Fruit fly (Drosophila melanogaster) whole organism, embryonic: ENCODE data around the gene brun.

Experiments
- Aef1 ChIP-seq: fragments of 200-800 bp; sonication (Bioruptor generic); IDR thresholded peaks from 3 replicates; pipeline ENCODE4 v1.3.6; 2022; ENCODE audit warnings: missing biosample characterization, missing genetic modification characterization
- CG10321 ChIP-seq: fragments of 200-800 bp; sonication (Bioruptor generic); IDR thresholded peaks from 2 replicates; pipeline ENCODE4 v1.3.6; 2022; ENCODE audit warnings: missing biosample characterization, missing genetic modification characterization
- CG12236 ChIP-seq: fragments of 200-800 bp; sonication (Bioruptor generic); optimal IDR thresholded peaks from 2 replicates; lab custom pipeline; 2016; ENCODE audit warnings: missing biosample characterization, missing genetic modification characterization
- CG12299 ChIP-seq: fragments of 200-800 bp; sonication (Bioruptor generic); optimal IDR thresholded peaks from 2 replicates; lab custom pipeline; 2018; ENCODE audit warnings: missing biosample characterization, mild to moderate bottlenecking, missing genetic modification characterization
- CG13287 ChIP-seq: fragments of 200-800 bp; sonication (Bioruptor generic); IDR thresholded peaks from 2 replicates; pipeline ENCODE4 v1.3.6; 2022; ENCODE audit warnings: missing biosample characterization, missing genetic modification characterization; ENCODE audit not compliant: partially characterized antibody
- CG1603 ChIP-seq: fragments of 200-800 bp; sonication (Bioruptor generic); optimal IDR thresholded peaks from 2 replicates; lab custom pipeline; 2019; ENCODE audit warnings: missing biosample characterization, mild to moderate bottlenecking, missing genetic modification characterization, moderate library complexity
- CG30020 ChIP-seq: fragments of 200-800 bp; optimal IDR thresholded peaks from 2 replicates; lab custom pipeline; 2019; ENCODE audit warnings: missing biosample characterization, mild to moderate bottlenecking, missing genetic modification characterization, moderate library complexity
- CG30403 ChIP-seq: fragments of 200-800 bp; sonication (Bioruptor generic); optimal IDR thresholded peaks from 3 replicates; lab custom pipeline; 2016; ENCODE audit warnings: missing biosample characterization, missing genetic modification characterization
- CG33213 ChIP-seq: fragments of 200-800 bp; sonication (Bioruptor generic); optimal IDR thresholded peaks from 3 replicates; lab custom pipeline; 2016; ENCODE audit warnings: missing biosample characterization, missing genetic modification characterization
- CG4820 ChIP-seq: fragments of 200-800 bp; sonication (Bioruptor generic); optimal IDR thresholded peaks from 3 replicates; lab custom pipeline; 2016; ENCODE audit warnings: missing biosample characterization, missing genetic modification characterization
- CG7987 ChIP-seq: fragments of 200-800 bp; sonication (Bioruptor generic); optimal IDR thresholded peaks from 2 replicates; lab custom pipeline; 2018; ENCODE audit warnings: missing biosample characterization, mild to moderate bottlenecking, missing genetic modification characterization, moderate library complexity
- CG8281 ChIP-seq: fragments of 200-800 bp; sonication (Bioruptor generic); optimal IDR thresholded peaks from 2 replicates; lab custom pipeline; 2018; ENCODE audit warnings: missing biosample characterization, mild to moderate bottlenecking, missing genetic modification characterization, moderate library complexity
- CG8388 ChIP-seq: fragments of 200-800 bp; sonication (Bioruptor generic); optimal IDR thresholded peaks from 2 replicates; lab custom pipeline; 2019; ENCODE audit warnings: missing biosample characterization, mild to moderate bottlenecking, missing genetic modification characterization, moderate library complexity
- CG9817 ChIP-seq: fragments of 200-800 bp; sonication (Bioruptor generic); optimal IDR thresholded peaks from 2 replicates; lab custom pipeline; 2018; ENCODE audit warnings: missing biosample characterization, mild to moderate bottlenecking, missing genetic modification characterization, moderate library complexity
- CoRest ChIP-seq: fragments of 200-800 bp; sonication (Bioruptor generic); optimal IDR thresholded peaks from 3 replicates; lab custom pipeline; 2018; ENCODE audit warnings: missing biosample characterization, mild to moderate bottlenecking, missing genetic modification characterization, moderate library complexity
- Doc3 ChIP-seq: fragments of 200-800 bp; sonication (Bioruptor generic); IDR thresholded peaks from 3 replicates; pipeline ENCODE4 v1.3.6; 2022; ENCODE audit warnings: missing biosample characterization, missing genetic modification characterization; ENCODE audit not compliant: partially characterized antibody
- Drgx ChIP-seq: fragments of 200-800 bp; sonication (Bioruptor generic); IDR thresholded peaks from 2 replicates; pipeline ENCODE4 v1.3.6; 2022; ENCODE audit warnings: missing biosample characterization, missing genetic modification characterization
- Ets97D ChIP-seq: fragments of 200-800 bp; sonication (Bioruptor generic); optimal IDR thresholded peaks from 3 replicates; lab custom pipeline; 2016; ENCODE audit warnings: missing biosample characterization, missing genetic modification characterization
- Fer1 ChIP-seq: fragments of 200-800 bp; sonication (Bioruptor generic); optimal IDR thresholded peaks from 2 replicates; lab custom pipeline; 2017; ENCODE audit warnings: missing biosample characterization, mild to moderate bottlenecking, missing genetic modification characterization
- H2.0 ChIP-seq: fragments of 200-800 bp; sonication (Bioruptor generic); IDR thresholded peaks from 2 replicates; pipeline ENCODE4 v1.3.6; 2022; ENCODE audit warnings: missing biosample characterization, missing genetic modification characterization
- HLH3B ChIP-seq: fragments of 200-800 bp; sonication (Bioruptor generic); IDR thresholded peaks from 2 replicates; pipeline ENCODE4 v1.3.6; 2022; ENCODE audit warnings: missing biosample characterization, missing genetic modification characterization
- MBD-R2 ChIP-seq: fragments of 200-800 bp; sonication (Bioruptor generic); IDR thresholded peaks from 2 replicates; pipeline ENCODE4 v1.3.6; 2022; ENCODE audit warnings: missing biosample characterization, missing genetic modification characterization
- Nf-YC ChIP-seq: fragments of 200-800 bp; optimal IDR thresholded peaks from 3 replicates; lab custom pipeline; 2019; ENCODE audit warnings: missing biosample characterization, mild to moderate bottlenecking, missing genetic modification characterization, moderate library complexity
- Opbp ChIP-seq: fragments of 200-800 bp; sonication (Bioruptor generic); IDR thresholded peaks from 3 replicates; pipeline ENCODE4 v1.3.6; 2022; ENCODE audit warnings: missing biosample characterization, missing genetic modification characterization; ENCODE audit not compliant: partially characterized antibody
- ap ChIP-seq: fragments of 200-800 bp; sonication (Bioruptor generic); IDR thresholded peaks from 2 replicates; pipeline ENCODE4 v1.3.6; 2022; ENCODE audit warnings: missing biosample characterization, missing genetic modification characterization
- ash1 ChIP-seq: fragments of 200-800 bp; sonication (Bioruptor generic); optimal IDR thresholded peaks from 2 replicates; lab custom pipeline; 2018; ENCODE audit warnings: missing biosample characterization, mild to moderate bottlenecking, missing genetic modification characterization
- bbx ChIP-seq: fragments of 200-800 bp; sonication (Bioruptor generic); IDR thresholded peaks from 2 replicates; pipeline ENCODE4 v1.3.6; 2022; ENCODE audit warnings: missing biosample characterization, missing genetic modification characterization; ENCODE audit not compliant: partially characterized antibody
- bigmax ChIP-seq: fragments of 200-800 bp; sonication (Bioruptor generic); optimal IDR thresholded peaks from 2 replicates; lab custom pipeline; 2018; ENCODE audit warnings: missing biosample characterization, mild to moderate bottlenecking, missing genetic modification characterization
- bowl ChIP-seq: fragments of 200-800 bp; sonication (Bioruptor generic); IDR thresholded peaks from 2 replicates; pipeline ENCODE4 v1.3.6; 2022; ENCODE audit warnings: missing biosample characterization, missing genetic modification characterization
- bsh ChIP-seq, 2 experiments: fragments of 200-800 bp; sonication (Bioruptor generic); optimal IDR thresholded peaks; 2 replicates each; lab custom pipeline; 2017 to 2018; ENCODE audit warnings: mild to moderate bottlenecking in 2 of 2, missing biosample characterization in 2 of 2, missing genetic modification characterization in 2 of 2, moderate library complexity in 1 of 2
- chif ChIP-seq, 2 experiments: fragments of 200-800 bp; sonication (Bioruptor generic); optimal IDR thresholded peaks; 3 replicates each; lab custom pipeline; 2016; ENCODE audit warnings: missing biosample characterization in 2 of 2, missing genetic modification characterization in 2 of 2
- crp ChIP-seq, 2 experiments: fragments of 200-800 bp; sonication (Bioruptor generic); optimal IDR thresholded peaks; 2 replicates in 1 of 2; 3 replicates in 1 of 2; lab custom pipeline; 2017; ENCODE audit warnings: missing biosample characterization in 2 of 2, missing genetic modification characterization in 2 of 2, mild to moderate bottlenecking in 1 of 2, moderate library complexity in 1 of 2
- danr ChIP-seq: fragments of 200-800 bp; sonication (Bioruptor generic); IDR thresholded peaks from 2 replicates; pipeline ENCODE4 v1.3.6; 2022; ENCODE audit warnings: missing biosample characterization, missing genetic modification characterization
- dati ChIP-seq: fragments of 200-800 bp; sonication (Bioruptor generic); IDR thresholded peaks from 2 replicates; pipeline ENCODE4 v1.3.6; 2022; ENCODE audit warnings: missing biosample characterization, missing genetic modification characterization
- esg ChIP-seq: fragments of 200-800 bp; sonication (Bioruptor generic); conservative IDR thresholded peaks from 2 replicates; pipeline ENCODE4 v1.3.6; 2022; ENCODE audit warnings: missing biosample characterization, missing genetic modification characterization
- exex ChIP-seq: fragments of 200-800 bp; sonication (Bioruptor generic); optimal IDR thresholded peaks from 4 replicates; lab custom pipeline; 2018; ENCODE audit warnings: missing biosample characterization, mild to moderate bottlenecking, missing genetic modification characterization, moderate library complexity
- gfzf ChIP-seq: fragments of 200-800 bp; sonication (Bioruptor generic); optimal IDR thresholded peaks from 2 replicates; lab custom pipeline; 2016; ENCODE audit warnings: missing biosample characterization, mild to moderate bottlenecking, missing genetic modification characterization, moderate library complexity
- gt ChIP-seq: fragments of 200-800 bp; sonication (Bioruptor generic); IDR thresholded peaks from 2 replicates; pipeline ENCODE4 v1.3.6; 2022; ENCODE audit warnings: missing biosample characterization, missing genetic modification characterization
- hbn ChIP-seq: fragments of 200-800 bp; sonication (Bioruptor generic); IDR thresholded peaks from 2 replicates; pipeline ENCODE4 v1.3.6; 2022; ENCODE audit warnings: missing biosample characterization, missing genetic modification characterization; ENCODE audit not compliant: partially characterized antibody
- jigr1 ChIP-seq: fragments of 200-800 bp; sonication (Bioruptor generic); IDR thresholded peaks from 3 replicates; pipeline ENCODE4 v1.3.6; 2022; ENCODE audit warnings: missing biosample characterization, missing genetic modification characterization
- kah ChIP-seq: fragments of 200-800 bp; sonication (Bioruptor generic); optimal IDR thresholded peaks from 2 replicates; lab custom pipeline; 2018; ENCODE audit warnings: missing biosample characterization, mild to moderate bottlenecking, missing genetic modification characterization
- ken ChIP-seq: fragments of 200-800 bp; sonication (Bioruptor generic); IDR thresholded peaks from 3 replicates; pipeline ENCODE4 v1.3.6; 2022; ENCODE audit warnings: missing biosample characterization, missing genetic modification characterization
- knrl ChIP-seq: fragments of 200-800 bp; sonication (Bioruptor generic); IDR thresholded peaks from 3 replicates; pipeline ENCODE4 v1.3.6; 2022; ENCODE audit warnings: missing biosample characterization, missing genetic modification characterization; ENCODE audit not compliant: partially characterized antibody
- pho ChIP-seq: fragments of 200-800 bp; sonication (Bioruptor generic); optimal IDR thresholded peaks from 2 replicates; lab custom pipeline; 2016; ENCODE audit warnings: missing biosample characterization, missing genetic modification characterization
- pnt ChIP-seq: fragments of 200-800 bp; sonication (Bioruptor generic); optimal IDR thresholded peaks from 3 replicates; lab custom pipeline; 2016; ENCODE audit warnings: missing biosample characterization, missing genetic modification characterization
- pzg ChIP-seq: fragments of 200-800 bp; sonication (Bioruptor generic); optimal IDR thresholded peaks from 3 replicates; lab custom pipeline; 2018; ENCODE audit warnings: missing biosample characterization, mild to moderate bottlenecking, missing genetic modification characterization, moderate library complexity
- sisA ChIP-seq: fragments of 200-800 bp; sonication (Bioruptor generic); IDR thresholded peaks from 2 replicates; pipeline ENCODE4 v1.3.6; 2022; ENCODE audit warnings: missing biosample characterization, missing genetic modification characterization
- tx ChIP-seq: fragments of 200-800 bp; sonication (Bioruptor generic); optimal IDR thresholded peaks from 2 replicates; lab custom pipeline; 2016; ENCODE audit warnings: missing biosample characterization, missing genetic modification characterization
- unc-4 ChIP-seq: fragments of 200-800 bp; sonication (Bioruptor generic); IDR thresholded peaks from 2 replicates; pipeline ENCODE4 v1.3.6; 2022; ENCODE audit warnings: missing biosample characterization, missing genetic modification characterization; ENCODE audit not compliant: partially characterized antibody

Gene brun

dm6 chr2L:20682136-20682733, 26.3 kb upstream of the brun start, which contains the start of gene CG2617 (continued):
- TF ChIP-seq CG9817 (tag; lab: Kevin White, UChicago) (no peak), Doc3 (GFP tag; lab: Robert Waterston, UW) (0 out of 3 replicates have a peak, but pooled peaks have one; percentile 10), kah (no peak), Drgx (GFP tag; lab: Robert Waterston, UW) (no peak), CG13287 (GFP tag; lab: Robert Waterston, UW) (peak; percentile 47), Aef1 (GFP tag; lab: Robert Waterston, UW) (no peak), Fer1 (GFP tag; lab: Kevin White, UChicago) (no peak), bigmax (GFP tag; lab: Kevin White, UChicago) (no peak), CG30020 (peak; percentile 66), Nf-YC (tag; lab: Kevin White, UChicago) (no peak), knrl (GFP tag; lab: Robert Waterston, UW) (peak; percentile 50; the same call in 2 of the 3 replicates), Opbp (GFP tag; lab: Robert Waterston, UW) (no peak), esg (GFP tag; lab: Robert Waterston, UW) (0 out of 2 replicates have a peak, but pooled peaks have one; percentile 2), danr (GFP tag; lab: Robert Waterston, UW) (no peak), gfzf (GFP tag; lab: Kevin White, UChicago) (no peak), unc-4 (GFP tag; lab: Robert Waterston, UW) (peak; percentile 44), ap (GFP tag; lab: Robert Waterston, UW) (no peak), hbn (0 out of 2 replicates have a peak, but pooled peaks have one; percentile 19), sisA (GFP tag; lab: Robert Waterston, UW) (no peak), bsh (GFP tag; optimal IDR thresholded peaks at IDR 0.05; lab: Kevin White, UChicago) (no peak), tx (no peak), CoRest (tag; lab: Kevin White, UChicago) (peak; percentile 33), bowl (GFP tag; lab: Robert Waterston, UW) (no peak), CG8388 (no peak), MBD-R2 (peak; percentile 52), crp (GFP tag; optimal IDR thresholded peaks at IDR 0.05; lab: Kevin White, UChicago) (no peak), CG7987 (GFP tag; lab: Kevin White, UChicago) (no peak), exex (tag; lab: Kevin White, UChicago) (no peak), pho (GFP tag; lab: Kevin White, UChicago) (no peak), CG1603 (tag; lab: Kevin White, UChicago) (peak; percentile 65), CG8281 (tag; lab: Kevin White, UChicago) (no peak), bbx (peak; percentile 21; the same call in 1 of the 2 replicates), jigr1 (GFP tag; lab: Robert Waterston, UW) (no peak; the same call in 2 of the 3 replicates), pzg (peak; percentile 18), dati (GFP tag; lab: Robert Waterston, UW) (no peak), CG33213 (GFP tag; lab: Kevin White, UChicago) (no peak), gt (GFP tag; lab: Robert Waterston, UW) (no peak), CG12236 (GFP tag; lab: Kevin White, UChicago) (no peak), ken (GFP tag; lab: Robert Waterston, UW) (no peak), H2.0 (GFP tag; lab: Robert Waterston, UW) (no peak), CG12299 (tag; lab: Kevin White, UChicago) (no peak), Ets97D (GFP tag; lab: Kevin White, UChicago) (no peak), chif (GFP tag; optimal IDR thresholded peaks at IDR 0.05; lab: Kevin White, UChicago) (no peak), CG10321 (no peak), pnt (GFP tag; lab: Kevin White, UChicago) (no peak), CG30403 (GFP tag; lab: Kevin White, UChicago) (no peak), CG4820 (GFP tag; lab: Kevin White, UChicago) (no peak), HLH3B (no peak), ash1 (no peak)
